Worm (Caenorhabditis elegans) whole organism, L1 larva: ENCODE measurements around the gene K07C11.10.

Source experiments
- ceh-63 ChIP-seq: fragments of 200-800 bp; sonication (Bioruptor generic); optimal IDR thresholded peaks from 2 replicates; lab custom pipeline; 2018; ENCODE audit warnings: mild to moderate bottlenecking, missing genetic modification characterization, missing compliant biosample characterization
- ceh-82 ChIP-seq, 3 experiments: fragments of 150-350 bp in 1 of 3; sonication (generic microtip) in 2 of 3; optimal IDR thresholded peaks; 2 replicates each; lab custom pipeline; 2014 to 2017; ENCODE audit warnings: missing biosample characterization in 3 of 3, missing genetic modification characterization in 3 of 3
- hpl-2 ChIP-seq: fragments of 150-350 bp; optimal IDR thresholded peaks from 2 replicates; lab custom pipeline; 2014; ENCODE audit warnings: missing biosample characterization, missing genetic modification reagents, missing genetic modification characterization
- lin-35 ChIP-seq, 2 experiments: fragments of 150-350 bp; optimal IDR thresholded peaks; 2 replicates each; lab custom pipeline; 2014; ENCODE audit warnings: missing biosample characterization in 2 of 2, missing genetic modification characterization in 2 of 2, missing genetic modification reagents in 2 of 2
- lsy-2 ChIP-seq, 2 experiments: fragments of 150-350 bp; optimal IDR thresholded peaks; 2 replicates each; lab custom pipeline; 2014; ENCODE audit warnings: missing biosample characterization in 2 of 2, missing genetic modification characterization in 2 of 2
- nhr-11 ChIP-seq: fragments of 150-350 bp; optimal IDR thresholded peaks from 2 replicates; lab custom pipeline; 2014; ENCODE audit warnings: missing biosample characterization, missing genetic modification characterization
- nhr-237 ChIP-seq: fragments of 150-350 bp; optimal IDR thresholded peaks from 2 replicates; lab custom pipeline; 2014; ENCODE audit warnings: missing biosample characterization, missing genetic modification characterization
- skn-1 ChIP-seq: fragments of 150-350 bp; optimal IDR thresholded peaks from 2 replicates; lab custom pipeline; 2014; ENCODE audit warnings: missing biosample characterization, missing genetic modification characterization
- tlp-1 ChIP-seq: fragments of 150-350 bp; optimal IDR thresholded peaks from 2 replicates; lab custom pipeline; 2014; ENCODE audit warnings: missing biosample characterization, missing genetic modification characterization
- unc-62 ChIP-seq: fragments of 150-350 bp; optimal IDR thresholded peaks from 2 replicates; lab custom pipeline; 2014; ENCODE audit warnings: missing biosample characterization, missing genetic modification reagents, missing genetic modification characterization

ce11 chrV:8212816-8213215, 13.9 kb downstream of the K07C11.10 start:
- TF ChIP-seq ceh-63 (GFP tag; lab: Kevin White, UChicago) (no peak), lsy-2 (tag; optimal IDR thresholded peaks at IDR 0.05; lab: Kevin White, UChicago) (no peak), tlp-1 (no peak), nhr-11 (tag; lab: Kevin White, UChicago) (no peak), nhr-237 (tag; lab: Kevin White, UChicago) (no peak), lin-35 (GFP tag; optimal IDR thresholded peaks at IDR 0.05; lab: Kevin White, UChicago) (peak in 1 of 2 experiments; percentile 10), ceh-82 (tag; optimal IDR thresholded peaks at IDR 0.05; lab: Kevin White, UChicago) (no peak), skn-1 (no peak), hpl-2 (no peak), unc-62 (GFP tag; lab: Kevin White, UChicago) (no peak)
